Fruit fly (Drosophila melanogaster) whole organism, embryonic: Measurements from ENCODE around the gene LeuRS-m.

Experiments
- BEAF-32 ChIP-seq: fragments of 200-800 bp; sonication (Bioruptor generic); optimal IDR thresholded peaks from 3 replicates; lab custom pipeline; 2017; ENCODE audit warnings: missing biosample characterization, missing genetic modification characterization, mild to moderate bottlenecking, moderate library complexity, missing genetic modification reagents
- CG10267 ChIP-seq: fragments of 200-800 bp; sonication (Bioruptor generic); optimal IDR thresholded peaks from 2 replicates; lab custom pipeline; 2018; ENCODE audit warnings: missing biosample characterization, mild to moderate bottlenecking, missing genetic modification characterization, moderate library complexity
- CG10274 ChIP-seq: fragments of 200-800 bp; sonication (Bioruptor generic); optimal IDR thresholded peaks from 3 replicates; lab custom pipeline; 2017; ENCODE audit warnings: missing biosample characterization, mild to moderate bottlenecking, missing genetic modification characterization
- CG11560 ChIP-seq: fragments of 200-800 bp; sonication (Bioruptor generic); IDR thresholded peaks from 3 replicates; pipeline ENCODE4 v1.3.6; 2022; ENCODE audit warnings: missing biosample characterization, missing genetic modification characterization
- CG12391 ChIP-seq: fragments of 200-800 bp; sonication (Bioruptor generic); optimal IDR thresholded peaks from 3 replicates; lab custom pipeline; 2018; ENCODE audit warnings: missing biosample characterization, mild to moderate bottlenecking, missing genetic modification characterization, moderate library complexity
- CG12659 ChIP-seq: fragments of 200-800 bp; sonication (Bioruptor generic); optimal IDR thresholded peaks from 3 replicates; lab custom pipeline; 2017; ENCODE audit warnings: mild to moderate bottlenecking, missing biosample characterization, missing genetic modification reagents, missing genetic modification characterization
- CG12942 ChIP-seq: fragments of 200-800 bp; sonication (Bioruptor generic); optimal IDR thresholded peaks from 3 replicates; lab custom pipeline; 2016; ENCODE audit warnings: missing biosample characterization, missing genetic modification characterization
- CG14710 ChIP-seq: fragments of 200-800 bp; sonication (Bioruptor generic); optimal IDR thresholded peaks from 3 replicates; lab custom pipeline; 2019; ENCODE audit warnings: missing biosample characterization, mild to moderate bottlenecking, missing genetic modification characterization, moderate library complexity
- CG16813 ChIP-seq: fragments of 200-800 bp; sonication (Bioruptor generic); IDR thresholded peaks from 3 replicates; pipeline ENCODE4 v1.3.6; 2022; ENCODE audit warnings: missing biosample characterization, missing genetic modification characterization; ENCODE audit not compliant: partially characterized antibody
- CG17829 ChIP-seq: fragments of 200-800 bp; optimal IDR thresholded peaks from 2 replicates; lab custom pipeline; 2019; ENCODE audit warnings: missing biosample characterization, mild to moderate bottlenecking, missing genetic modification characterization, moderate library complexity
- CG17912 ChIP-seq: fragments of 200-800 bp; sonication (Bioruptor generic); optimal IDR thresholded peaks from 2 replicates; lab custom pipeline; 2018; ENCODE audit warnings: missing biosample characterization, mild to moderate bottlenecking, missing genetic modification characterization
- CG18599 ChIP-seq: fragments of 200-800 bp; sonication (Bioruptor generic); optimal IDR thresholded peaks from 3 replicates; lab custom pipeline; 2017; ENCODE audit warnings: missing biosample characterization, missing genetic modification characterization, mild to moderate bottlenecking, moderate library complexity, missing genetic modification reagents
- CG30403 ChIP-seq: fragments of 200-800 bp; sonication (Bioruptor generic); optimal IDR thresholded peaks from 3 replicates; lab custom pipeline; 2016; ENCODE audit warnings: missing biosample characterization, missing genetic modification characterization
- CG32767 ChIP-seq: fragments of 200-800 bp; sonication (Bioruptor generic); IDR thresholded peaks from 2 replicates; pipeline ENCODE4 v1.3.6; 2022; ENCODE audit warnings: missing biosample characterization, missing genetic modification characterization
- CG32772 ChIP-seq: fragments of 200-800 bp; sonication (Bioruptor generic); IDR thresholded peaks from 2 replicates; pipeline ENCODE4 v1.3.6; 2022; ENCODE audit warnings: missing biosample characterization, missing genetic modification characterization
- CG34224 ChIP-seq: fragments of 200-800 bp; sonication (Bioruptor generic); IDR thresholded peaks from 3 replicates; pipeline ENCODE4 v1.3.6; 2022; ENCODE audit warnings: missing biosample characterization, missing genetic modification characterization; ENCODE audit not compliant: partially characterized antibody
- CG4360 ChIP-seq: fragments of 200-800 bp; sonication (Bioruptor generic); IDR thresholded peaks from 2 replicates; pipeline ENCODE4 v1.3.6; 2022; ENCODE audit warnings: missing biosample characterization, missing genetic modification characterization
- CG6791 ChIP-seq: fragments of 200-800 bp; sonication (Bioruptor generic); IDR thresholded peaks from 3 replicates; pipeline ENCODE4 v1.3.6; 2022; ENCODE audit warnings: missing biosample characterization, missing genetic modification characterization; ENCODE audit not compliant: partially characterized antibody
- CG6813 ChIP-seq: fragments of 200-800 bp; sonication (Bioruptor generic); optimal IDR thresholded peaks from 2 replicates; lab custom pipeline; 2017; ENCODE audit warnings: missing biosample characterization, missing genetic modification characterization, mild to moderate bottlenecking, moderate library complexity, missing genetic modification reagents
- CG6854 ChIP-seq: fragments of 200-800 bp; sonication (Bioruptor generic); optimal IDR thresholded peaks from 3 replicates; lab custom pipeline; 2017; ENCODE audit warnings: missing biosample characterization, mild to moderate bottlenecking, missing genetic modification characterization
- CG7963 ChIP-seq: fragments of 200-800 bp; sonication (Bioruptor generic); IDR thresholded peaks from 3 replicates; pipeline ENCODE4 v1.3.6; 2022; ENCODE audit warnings: missing biosample characterization, missing genetic modification characterization; ENCODE audit not compliant: partially characterized antibody
- CG9797 ChIP-seq: fragments of 200-800 bp; sonication (Bioruptor generic); optimal IDR thresholded peaks from 3 replicates; lab custom pipeline; 2018; ENCODE audit warnings: missing biosample characterization, mild to moderate bottlenecking, missing genetic modification characterization
- CG9932 ChIP-seq: fragments of 200-800 bp; sonication (Bioruptor generic); IDR thresholded peaks from 2 replicates; pipeline ENCODE4 v1.3.6; 2022; ENCODE audit warnings: missing biosample characterization, missing genetic modification characterization
- CoRest ChIP-seq: fragments of 200-800 bp; sonication (Bioruptor generic); optimal IDR thresholded peaks from 3 replicates; lab custom pipeline; 2018; ENCODE audit warnings: missing biosample characterization, mild to moderate bottlenecking, missing genetic modification characterization, moderate library complexity
- D19A ChIP-seq: fragments of 200-800 bp; optimal IDR thresholded peaks from 3 replicates; lab custom pipeline; 2019; ENCODE audit warnings: missing biosample characterization, mild to moderate bottlenecking, missing genetic modification characterization, moderate library complexity
- Dad ChIP-seq: fragments of 200-800 bp; sonication (Bioruptor generic); optimal IDR thresholded peaks from 3 replicates; lab custom pipeline; 2016; ENCODE audit warnings: missing biosample characterization, missing genetic modification characterization
- Dbx ChIP-seq: fragments of 200-800 bp; sonication (Bioruptor generic); IDR thresholded peaks from 3 replicates; pipeline ENCODE4 v1.3.6; 2022; ENCODE audit warnings: missing biosample characterization, missing genetic modification characterization
- Elba2 ChIP-seq: fragments of 200-800 bp; sonication (Bioruptor generic); optimal IDR thresholded peaks from 3 replicates; lab custom pipeline; 2016; ENCODE audit warnings: missing biosample characterization, missing genetic modification characterization
- Ets65A ChIP-seq: fragments of 200-800 bp; sonication (Bioruptor generic); peaks from one replicate; lab custom pipeline; 2016; ENCODE audit warnings: missing biosample characterization, missing genetic modification characterization
- Ets97D ChIP-seq: fragments of 200-800 bp; sonication (Bioruptor generic); optimal IDR thresholded peaks from 3 replicates; lab custom pipeline; 2016; ENCODE audit warnings: missing biosample characterization, missing genetic modification characterization
- Hr3 ChIP-seq: fragments of 200-800 bp; sonication (Bioruptor generic); optimal IDR thresholded peaks from 3 replicates; lab custom pipeline; 2016; ENCODE audit warnings: missing biosample characterization, missing genetic modification characterization
- Hr51 ChIP-seq, 2 experiments: fragments of 200-800 bp; sonication (Bioruptor generic); optimal IDR thresholded peaks; 2 replicates in 1 of 2; 3 replicates in 1 of 2; lab custom pipeline; 2016 to 2018; ENCODE audit warnings: missing biosample characterization in 2 of 2, missing genetic modification characterization in 2 of 2, mild to moderate bottlenecking in 1 of 2, moderate library complexity in 1 of 2
- MESR4 ChIP-seq: fragments of 200-800 bp; sonication (Bioruptor generic); optimal IDR thresholded peaks from 2 replicates; lab custom pipeline; 2018; ENCODE audit warnings: missing biosample characterization, mild to moderate bottlenecking, missing genetic modification characterization, moderate library complexity
- Max ChIP-seq: fragments of 200-800 bp; sonication (Bioruptor generic); optimal IDR thresholded peaks from 2 replicates; lab custom pipeline; 2016; ENCODE audit warnings: missing biosample characterization, mild to moderate bottlenecking, missing genetic modification characterization
- Scr ChIP-seq: fragments of 200-800 bp; sonication (Bioruptor generic); IDR thresholded peaks from 2 replicates; pipeline ENCODE4 v1.3.6; 2022; ENCODE audit warnings: missing biosample characterization, missing genetic modification characterization; ENCODE audit not compliant: partially characterized antibody
- Sry-δ ChIP-seq: fragments of 200-800 bp; sonication (Bioruptor generic); optimal IDR thresholded peaks from 2 replicates; lab custom pipeline; 2016; ENCODE audit warnings: missing biosample characterization, missing genetic modification characterization
- Taf1 ChIP-seq: fragments of 200-800 bp; sonication (Bioruptor generic); IDR thresholded peaks from 2 replicates; pipeline ENCODE4 v1.3.6; 2022; ENCODE audit warnings: missing biosample characterization, missing genetic modification characterization
- Usf ChIP-seq: fragments of 200-800 bp; sonication (Bioruptor generic); optimal IDR thresholded peaks from 2 replicates; lab custom pipeline; 2017; ENCODE audit warnings: missing genotype, missing biosample characterization, missing genetic modification characterization
- Xbp1 ChIP-seq: fragments of 200-800 bp; sonication (Bioruptor generic); optimal IDR thresholded peaks from 3 replicates; lab custom pipeline; 2016; ENCODE audit warnings: missing biosample characterization, mild to moderate bottlenecking, missing genetic modification characterization
- chinmo ChIP-seq: fragments of 200-800 bp; sonication (Bioruptor generic); IDR thresholded peaks from 4 replicates; pipeline ENCODE4 v1.3.6; 2022; ENCODE audit warnings: missing biosample characterization, missing genetic modification characterization; ENCODE audit not compliant: partially characterized antibody
- da ChIP-seq: fragments of 200-800 bp; sonication (Bioruptor generic); optimal IDR thresholded peaks from 2 replicates; lab custom pipeline; 2016; ENCODE audit warnings: missing biosample characterization, missing genetic modification characterization
- dmrt99B ChIP-seq: fragments of 200-800 bp; sonication (Bioruptor generic); optimal IDR thresholded peaks from 2 replicates; lab custom pipeline; 2018; ENCODE audit warnings: missing biosample characterization, mild to moderate bottlenecking, missing genetic modification characterization, moderate library complexity
- grn ChIP-seq: fragments of 200-800 bp; sonication (Bioruptor generic); optimal IDR thresholded peaks from 3 replicates; lab custom pipeline; 2017; ENCODE audit warnings: missing biosample characterization, missing genetic modification characterization
- maf-S ChIP-seq: fragments of 200-800 bp; sonication (Bioruptor generic); optimal IDR thresholded peaks from 2 replicates; lab custom pipeline; 2016; ENCODE audit warnings: missing biosample characterization, missing genetic modification characterization
- mam ChIP-seq: fragments of 200-800 bp; sonication (Bioruptor generic); optimal IDR thresholded peaks from 3 replicates; lab custom pipeline; 2016; ENCODE audit warnings: missing biosample characterization, missing genetic modification characterization
- p53 ChIP-seq: fragments of 200-800 bp; sonication (Bioruptor generic); optimal IDR thresholded peaks from 2 replicates; lab custom pipeline; 2016; ENCODE audit warnings: missing biosample characterization, missing genetic modification characterization
- prd ChIP-seq, 3 experiments: fragments of >200 bp in 2 of 3; fragments of 200-800 bp in 1 of 3; sonication (Bioruptor generic) in 1 of 3; optimal IDR thresholded peaks in 2 of 3; IDR thresholded peaks in 1 of 3; 2 replicates in 2 of 3; 3 replicates in 1 of 3; pipeline versions ENCODE4 v1.3.6 to Lab custom; 2017 to 2022; ENCODE audit warnings: missing biosample characterization in 1 of 3, missing genetic modification characterization in 1 of 3
- slbo ChIP-seq: fragments of 200-800 bp; sonication (Bioruptor generic); IDR thresholded peaks from 2 replicates; pipeline ENCODE4 v1.3.6; 2022; ENCODE audit warnings: missing biosample characterization, missing genetic modification characterization
- stwl ChIP-seq: fragments of 200-800 bp; sonication (Bioruptor generic); optimal IDR thresholded peaks from 3 replicates; lab custom pipeline; 2018; ENCODE audit warnings: missing biosample characterization, mild to moderate bottlenecking, missing genetic modification characterization, moderate library complexity

LeuRS-m gene

dm6 chr3L:4825584-4825983, at the start of gene LeuRS-m, which contains the start of gene Dhc64C (continued):
- peak; percentile 58 for TF ChIP-seq MESR4 (GFP tag; lab: Kevin White, UChicago)
- TF ChIP-seq CG6813 (GFP tag; lab: Kevin White, UChicago): no peak
- TF ChIP-seq prd (optimal IDR thresholded peaks at IDR 0.05; lab: Kevin White, UChicago): no peak
- TF ChIP-seq prd (GFP tag; IDR thresholded peaks at IDR 0.05; lab: Robert Waterston, UW): peak; percentile 33; the same call in 1 of the 3 replicates
- peak; percentile 33 for TF ChIP-seq Xbp1 (GFP tag; lab: Kevin White, UChicago)
- peak in 1 of 2 experiments; percentile 3 for TF ChIP-seq Hr51 (GFP tag; optimal IDR thresholded peaks at IDR 0.05; lab: Kevin White, UChicago)
- TF ChIP-seq chinmo (GFP tag; lab: Robert Waterston, UW): 0 out of 4 replicates have a peak, but pooled peaks have one; percentile 77
- peak; percentile 91 for TF ChIP-seq Ets97D (GFP tag; lab: Kevin White, UChicago)
- peak; percentile 55 for TF ChIP-seq slbo (GFP tag; lab: Robert Waterston, UW)
- TF ChIP-seq CG6791 (GFP tag; lab: Robert Waterston, UW): peak; percentile 83
- TF ChIP-seq grn (GFP tag; lab: Kevin White, UChicago): no peak
- TF ChIP-seq Sry-δ (GFP tag; lab: Kevin White, UChicago): peak; percentile 66
- peak; percentile 98 for TF ChIP-seq CG10274 (GFP tag; lab: Kevin White, UChicago)
- TF ChIP-seq dmrt99B (tag; lab: Kevin White, UChicago): no peak
- peak; percentile 16 for TF ChIP-seq Max
- no peak for TF ChIP-seq CG32767
- peak; percentile 67 for TF ChIP-seq BEAF-32 (GFP tag; lab: Kevin White, UChicago)
- TF ChIP-seq Ets65A (GFP tag; lab: Kevin White, UChicago): peak; percentile 95
- TF ChIP-seq Dbx (GFP tag; lab: Robert Waterston, UW): 0 out of 3 replicates have a peak, but pooled peaks have one; percentile 40
- peak; percentile 52 for TF ChIP-seq mam
- TF ChIP-seq maf-S (GFP tag; lab: Kevin White, UChicago): peak; percentile 34
- peak; percentile 77 for TF ChIP-seq Elba2 (GFP tag; lab: Kevin White, UChicago)
- peak; percentile 47 for TF ChIP-seq p53 (GFP tag; lab: Kevin White, UChicago)
- peak; percentile 24; the same call in 1 of the 3 replicates for TF ChIP-seq CG34224 (GFP tag; lab: Robert Waterston, UW)
- TF ChIP-seq Hr3 (GFP tag; lab: Kevin White, UChicago): no peak
- TF ChIP-seq CG12391 (tag; lab: Kevin White, UChicago): peak; percentile 46
- TF ChIP-seq CG6854 (GFP tag; lab: Kevin White, UChicago): no peak
- no peak for TF ChIP-seq CG10267 (tag; lab: Kevin White, UChicago)
- peak; percentile 96 for TF ChIP-seq stwl
- peak; percentile 29 for TF ChIP-seq da (GFP tag; lab: Kevin White, UChicago)
- TF ChIP-seq CG4360 (GFP tag; lab: Robert Waterston, UW): no peak
- TF ChIP-seq D19A (tag; lab: Kevin White, UChicago): peak; percentile 81
- peak; percentile 27 for TF ChIP-seq CG30403 (GFP tag; lab: Kevin White, UChicago)
- no peak for TF ChIP-seq CG7963 (GFP tag; lab: Robert Waterston, UW)
- peak; percentile 74 for TF ChIP-seq CG16813 (GFP tag; lab: Robert Waterston, UW)
- peak; percentile 44 for TF ChIP-seq CG17829 (tag; lab: Kevin White, UChicago)
- peak; percentile 9 for TF ChIP-seq CG17912 (GFP tag; lab: Kevin White, UChicago)
- TF ChIP-seq CoRest (tag; lab: Kevin White, UChicago): peak; percentile 39
- TF ChIP-seq CG32772: peak; percentile 54; the same call in 1 of the 2 replicates
- TF ChIP-seq CG12942: peak; percentile 3
- TF ChIP-seq Scr (GFP tag; lab: Robert Waterston, UW): peak; percentile 51
- TF ChIP-seq CG9797 (GFP tag; lab: Kevin White, UChicago): peak; percentile 42
- TF ChIP-seq Taf1: no peak
- peak; percentile 61 for TF ChIP-seq CG12659 (GFP tag; lab: Kevin White, UChicago)
- TF ChIP-seq CG11560: no peak
- TF ChIP-seq Dad (GFP tag; lab: Kevin White, UChicago): peak; percentile 18
- TF ChIP-seq CG9932 (GFP tag; lab: Robert Waterston, UW): peak; percentile 69
- TF ChIP-seq CG14710: peak; percentile 54
- TF ChIP-seq CG18599 (GFP tag; lab: Kevin White, UChicago): no peak
- TF ChIP-seq Usf (GFP tag; lab: Kevin White, UChicago): no peak
